Fruit fly (Drosophila melanogaster) whole organism, adult: ENCODE data around the gene CG32436.

Source experiments
- CG11617 ChIP-seq: fragments of 200-800 bp; sonication (Bioruptor generic); optimal IDR thresholded peaks from 2 replicates; lab custom pipeline; 2017; ENCODE audit warnings: mild to moderate bottlenecking, missing biosample characterization, missing genetic modification reagents, missing genetic modification characterization
- CG12768 ChIP-seq: fragments of 200-800 bp; sonication (Bioruptor generic); optimal IDR thresholded peaks from 2 replicates; lab custom pipeline; 2017; ENCODE audit warnings: missing biosample characterization, missing genetic modification characterization, mild to moderate bottlenecking, moderate library complexity, missing genetic modification reagents
- CG14711 ChIP-seq: fragments of 200-800 bp; sonication (Bioruptor generic); optimal IDR thresholded peaks from 2 replicates; lab custom pipeline; 2018; ENCODE audit warnings: missing biosample characterization, mild to moderate bottlenecking, missing genetic modification characterization, moderate library complexity
- CG1620 ChIP-seq: fragments of 200-800 bp; sonication (Bioruptor generic); optimal IDR thresholded peaks from 2 replicates; lab custom pipeline; 2016; ENCODE audit warnings: missing biosample characterization, missing genetic modification characterization
- CG33017 ChIP-seq: fragments of 200-800 bp; sonication (Bioruptor generic); optimal IDR thresholded peaks from 2 replicates; lab custom pipeline; 2018; ENCODE audit warnings: missing biosample characterization, mild to moderate bottlenecking, missing genetic modification characterization, moderate library complexity
- CG5204 ChIP-seq: fragments of 200-800 bp; sonication (Bioruptor generic); optimal IDR thresholded peaks from 2 replicates; lab custom pipeline; 2016; ENCODE audit warnings: missing biosample characterization, missing genetic modification characterization
- CG7045 ChIP-seq: fragments of 200-800 bp; sonication (Bioruptor generic); optimal IDR thresholded peaks from 2 replicates; lab custom pipeline; 2017; ENCODE audit warnings: missing biosample characterization, mild to moderate bottlenecking, missing genetic modification characterization
- CG7101 ChIP-seq: fragments of 200-800 bp; sonication (Bioruptor generic); optimal IDR thresholded peaks from 2 replicates; lab custom pipeline; 2018; ENCODE audit warnings: missing biosample characterization, mild to moderate bottlenecking, missing genetic modification characterization, moderate library complexity
- Clk ChIP-seq: fragments of 200-800 bp; sonication (Bioruptor generic); optimal IDR thresholded peaks from 2 replicates; lab custom pipeline; 2017; ENCODE audit warnings: missing biosample characterization, missing genetic modification characterization
- Crg-1 ChIP-seq: fragments of 200-800 bp; sonication (Bioruptor generic); optimal IDR thresholded peaks from 2 replicates; lab custom pipeline; 2016; ENCODE audit warnings: missing biosample characterization, missing genetic modification characterization
- Hr96 ChIP-seq: fragments of 200-800 bp; sonication (Bioruptor generic); optimal IDR thresholded peaks from 2 replicates; lab custom pipeline; 2016; ENCODE audit warnings: missing biosample characterization, missing genetic modification characterization
- Mnt ChIP-seq: fragments of 200-800 bp; sonication (Bioruptor generic); optimal IDR thresholded peaks from 2 replicates; lab custom pipeline; 2016; ENCODE audit warnings: missing biosample characterization, mild to moderate bottlenecking, missing genetic modification characterization
- bab1 ChIP-seq: fragments of 200-800 bp; sonication (Bioruptor generic); optimal IDR thresholded peaks from 3 replicates; lab custom pipeline; 2019; ENCODE audit warnings: missing biosample characterization, mild to moderate bottlenecking, missing genetic modification characterization, moderate library complexity
- cic ChIP-seq: fragments of 200-800 bp; sonication (Bioruptor generic); optimal IDR thresholded peaks from 2 replicates; lab custom pipeline; 2017; ENCODE audit warnings: missing biosample characterization, mild to moderate bottlenecking, missing genetic modification characterization, moderate library complexity
- cnc ChIP-seq, 2 experiments: fragments of >200 bp; optimal IDR thresholded peaks; 2 replicates each; lab custom pipeline; 2017
- kay ChIP-seq: fragments of 200-800 bp; sonication (Bioruptor generic); peaks from one replicate; lab custom pipeline; 2016; ENCODE audit warnings: missing biosample characterization, missing genetic modification characterization, borderline replicate concordance
- ovo ChIP-seq: fragments of 200-800 bp; sonication (Bioruptor generic); optimal IDR thresholded peaks from 2 replicates; lab custom pipeline; 2016; ENCODE audit warnings: missing biosample characterization, missing genetic modification characterization
- pad ChIP-seq: fragments of 200-800 bp; sonication (Bioruptor generic); optimal IDR thresholded peaks from 3 replicates; lab custom pipeline; 2017; ENCODE audit warnings: missing biosample characterization, missing genetic modification characterization, mild to moderate bottlenecking, moderate library complexity, missing genetic modification reagents
- tj ChIP-seq: fragments of 200-800 bp; sonication (Bioruptor generic); optimal IDR thresholded peaks from 3 replicates; lab custom pipeline; 2017; ENCODE audit warnings: missing biosample characterization, mild to moderate bottlenecking, missing genetic modification characterization, moderate library complexity
- toe ChIP-seq: fragments of 200-800 bp; sonication (Bioruptor generic); optimal IDR thresholded peaks from 2 replicates; lab custom pipeline; 2016; ENCODE audit warnings: missing biosample characterization, missing genetic modification characterization

CG32436 gene

DNA sequence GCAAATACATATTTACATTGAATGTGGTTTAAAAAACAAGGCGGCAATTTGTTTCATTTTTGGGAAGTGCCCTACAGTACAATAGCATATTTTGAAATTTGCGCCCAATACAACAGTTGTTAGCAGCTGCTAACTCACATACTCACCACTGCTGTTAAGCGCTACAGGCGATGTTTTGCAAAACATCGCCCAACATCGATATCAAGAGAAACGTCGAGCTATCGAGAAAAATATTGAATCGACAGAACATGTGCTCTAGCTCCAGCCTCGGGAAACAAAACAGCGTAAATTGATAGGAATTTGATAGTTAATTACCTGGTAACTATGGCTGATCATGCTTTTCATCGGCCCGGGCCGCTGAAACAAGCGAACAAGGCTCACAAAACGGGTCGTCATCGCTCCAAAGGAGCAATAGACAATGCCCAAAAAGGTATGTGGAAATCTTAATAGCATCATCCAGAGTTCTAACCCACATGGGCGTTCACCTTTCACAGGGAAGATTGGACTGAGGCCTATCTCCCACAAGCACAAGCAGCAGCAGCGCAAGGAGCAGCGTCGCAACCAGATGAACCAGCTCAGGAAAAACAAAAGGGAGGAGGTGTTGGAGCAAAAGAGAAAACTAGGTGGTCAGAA lies 8.7 kb upstream of the CG32436 start, which contains the start of gene Tsr1:
Gene Tsr1 (plus strand): TSS at position 217 of the 633 bp plus-strand sequence.
- peak; percentile 97 for TF ChIP-seq Mnt
- TF ChIP-seq pad = no peak

DNA sequence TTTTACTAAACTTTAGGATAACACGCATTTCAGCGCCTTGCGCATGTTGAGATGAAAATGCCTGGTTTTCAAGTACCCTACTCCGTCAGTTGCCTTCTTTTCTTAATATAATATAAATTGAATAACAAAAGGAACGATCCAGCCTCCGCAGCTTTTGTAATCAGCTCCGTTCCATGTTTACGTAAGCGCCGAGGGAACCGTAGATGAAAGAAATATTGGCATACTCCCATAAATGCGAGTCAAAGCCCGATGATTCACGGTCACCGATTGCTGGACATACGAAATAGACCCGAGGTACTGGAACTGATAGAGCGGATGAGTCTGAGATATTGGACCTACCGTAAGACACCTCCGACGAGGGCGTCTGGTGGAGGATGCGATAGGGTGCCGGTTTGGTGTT lies 1.2 kb upstream of the CG32436 start:
- no peak for TF ChIP-seq CG1620

DNA sequence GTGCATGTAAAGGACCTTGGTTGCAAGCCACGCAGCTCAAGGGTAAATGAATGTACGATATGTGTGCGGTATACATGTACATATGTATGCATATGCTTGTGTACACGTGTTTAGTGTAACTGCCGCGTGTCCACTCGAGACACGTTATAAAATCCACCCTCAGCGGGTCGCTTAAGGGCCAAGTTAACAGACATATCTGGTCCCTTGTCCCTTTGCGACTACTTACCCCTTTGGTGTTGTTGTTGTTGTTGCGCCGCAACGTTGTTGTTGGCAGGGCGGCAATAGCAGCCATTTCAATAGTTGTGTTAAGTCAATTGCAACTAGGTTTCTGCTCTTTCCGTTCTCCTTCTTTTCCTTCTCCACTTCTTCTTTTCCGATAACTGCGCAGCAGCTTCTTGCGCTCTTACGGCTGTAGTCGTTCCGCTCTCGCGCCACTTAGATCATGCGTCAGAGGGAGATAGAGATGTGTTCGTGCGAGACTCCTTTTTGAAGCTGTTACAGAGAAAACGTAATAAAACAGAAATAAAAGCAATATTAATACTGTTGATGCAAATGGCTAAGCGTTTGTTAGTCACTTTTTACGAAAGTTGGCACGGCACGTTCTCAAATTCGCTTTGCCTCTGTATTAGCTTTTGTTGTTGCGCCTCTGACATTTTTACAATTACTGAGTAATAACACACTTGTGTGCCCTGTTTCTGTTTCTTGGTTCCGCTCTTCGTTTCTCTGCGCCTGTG lies 2.8 kb downstream of the CG32436 start:
- TF ChIP-seq Crg-1 (GFP tag; lab: Kevin White, UChicago) = no peak
- peak; percentile 92 for TF ChIP-seq kay (GFP tag; lab: Kevin White, UChicago)
- TF ChIP-seq CG1620 = no peak
- peak; percentile 27 for TF ChIP-seq ovo (GFP tag; lab: Kevin White, UChicago)
- TF ChIP-seq CG5204 = no peak
- TF ChIP-seq bab1 (GFP tag; lab: Kevin White, UChicago) = peak; percentile 17

DNA sequence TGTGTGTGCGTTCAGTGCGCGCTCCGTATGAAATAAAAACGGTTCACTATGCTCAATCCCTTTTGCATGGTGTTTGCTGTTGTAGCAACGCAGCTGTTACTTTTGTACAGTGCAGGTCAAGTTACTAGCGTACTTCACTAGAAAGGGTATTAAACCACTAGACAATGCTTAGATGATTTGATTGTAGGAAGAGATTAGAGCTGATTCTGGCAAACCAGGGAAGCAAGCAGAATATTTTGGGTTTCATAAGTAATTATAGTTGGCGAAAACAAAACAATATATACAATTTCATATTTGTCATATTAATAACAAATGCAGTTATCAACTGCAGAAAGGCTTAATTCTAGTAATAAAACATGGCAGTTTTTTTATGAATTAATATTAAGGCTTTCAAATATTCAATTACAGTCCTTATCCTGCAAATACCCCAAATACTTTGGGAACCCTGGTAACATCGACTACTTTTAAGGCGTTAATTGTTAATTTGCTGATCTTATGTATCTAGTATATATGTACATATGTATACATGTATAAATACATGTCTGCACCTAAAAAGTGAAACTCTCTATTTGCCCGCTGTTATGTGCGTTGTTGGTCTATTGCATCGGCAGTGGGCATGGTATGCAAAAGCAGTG lies 3.5 kb downstream of the CG32436 start:
- TF ChIP-seq Crg-1 (GFP tag; lab: Kevin White, UChicago) (no peak), CG5204 (peak; percentile 33), CG33017 (tag; lab: Kevin White, UChicago) (no peak), CG7101 (tag; lab: Kevin White, UChicago) (no peak), tj (GFP tag; lab: Kevin White, UChicago) (no peak), kay (GFP tag; lab: Kevin White, UChicago) (no peak), bab1 (GFP tag; lab: Kevin White, UChicago) (no peak)

DNA sequence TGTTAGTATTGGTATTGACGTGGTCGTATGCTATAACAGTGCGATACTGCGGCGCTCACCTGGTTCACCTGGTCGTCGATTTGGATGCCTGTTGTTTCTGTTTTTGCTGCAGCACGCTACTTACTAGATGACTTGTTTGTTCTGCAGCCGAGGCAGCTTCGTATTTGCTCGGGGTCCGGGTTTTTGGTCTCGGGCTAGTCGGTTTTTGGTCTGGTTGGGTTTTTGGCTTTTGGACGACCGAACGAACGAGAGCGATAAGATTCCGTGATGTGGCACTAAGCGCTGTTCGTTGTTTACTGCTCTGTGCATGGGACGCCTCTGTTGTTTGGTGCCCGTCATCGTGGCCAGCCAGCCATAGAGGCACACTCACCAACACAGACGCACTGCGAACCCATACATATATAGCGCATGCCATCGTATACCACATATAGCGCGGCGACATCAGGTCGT lies 5.2 kb downstream of the CG32436 start, which contains the start of gene ebd2:
Gene ebd2 (minus strand): TSS at position 306 of the 450 bp plus-strand sequence.
- TF ChIP-seq Hr96 (GFP tag; lab: Kevin White, UChicago) = peak; percentile 39
- TF ChIP-seq cic (GFP tag; lab: Kevin White, UChicago) = peak; percentile 18
- TF ChIP-seq Mnt = no peak

DNA sequence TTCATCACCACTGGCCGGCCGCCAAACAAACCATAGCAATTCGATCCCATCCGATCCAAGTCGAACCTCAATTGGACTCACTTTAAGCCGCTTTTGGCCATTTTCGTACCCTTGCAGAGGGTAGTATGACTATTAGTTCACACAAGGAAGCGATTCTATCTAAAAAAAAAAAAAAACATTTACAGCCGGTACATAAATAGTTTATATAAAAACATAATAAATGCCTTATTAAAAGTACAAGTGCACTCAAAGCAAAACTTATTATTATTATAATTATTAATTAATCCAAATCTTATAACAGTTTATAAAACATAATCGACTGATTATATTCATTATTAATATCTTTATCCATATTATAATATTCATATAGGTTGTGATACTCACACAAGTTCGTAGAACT lies 12.6 kb downstream of the CG32436 start, which contains the start of gene CG12971:
Gene CG12971 (minus strand): TSS at position 101 of the 400 bp plus-strand sequence.
- TF ChIP-seq Hr96 (GFP tag; lab: Kevin White, UChicago) (no peak), bab1 (GFP tag; lab: Kevin White, UChicago) (no peak), Crg-1 (GFP tag; lab: Kevin White, UChicago) (no peak), CG11617 (GFP tag; lab: Kevin White, UChicago) (no peak), CG7101 (tag; lab: Kevin White, UChicago) (no peak), Clk (GFP tag; lab: Kevin White, UChicago) (no peak), ovo (GFP tag; lab: Kevin White, UChicago) (no peak), CG14711 (tag; lab: Kevin White, UChicago) (no peak), CG33017 (tag; lab: Kevin White, UChicago) (no peak), CG1620 (no peak), CG12768 (GFP tag; lab: Kevin White, UChicago) (no peak), CG5204 (no peak), toe (GFP tag; lab: Kevin White, UChicago) (no peak)

DNA sequence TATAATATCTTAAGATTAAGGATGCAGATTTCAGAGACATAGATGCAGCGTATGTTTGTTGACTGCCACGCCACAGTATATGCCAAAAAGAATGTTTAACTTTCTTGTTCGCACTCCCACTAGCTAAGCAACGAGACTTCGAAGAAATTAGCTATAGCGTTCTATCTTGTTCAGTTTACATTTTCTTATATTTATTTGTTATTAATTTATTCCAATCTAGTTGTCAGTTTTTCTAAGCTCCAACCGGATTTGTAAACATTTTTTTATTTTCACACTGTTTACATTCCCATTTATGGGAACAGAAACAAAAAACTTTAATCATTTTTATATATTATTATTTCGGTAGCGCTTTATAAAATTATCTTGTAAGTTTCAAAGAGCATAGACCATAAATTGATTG lies 13.6 kb downstream of the CG32436 start, which contains the start of gene CG32437:
Gene CG32437 (plus strand): TSS at position 301 of the 400 bp plus-strand sequence.
- TF ChIP-seq CG1620 (no peak), CG33017 (tag; lab: Kevin White, UChicago) (no peak), CG7045 (GFP tag; lab: Kevin White, UChicago) (no peak), CG5204 (no peak), cnc (optimal IDR thresholded peaks at IDR 0.05; lab: Kevin White, UChicago) (no peak), Crg-1 (GFP tag; lab: Kevin White, UChicago) (no peak), bab1 (GFP tag; lab: Kevin White, UChicago) (no peak), CG11617 (GFP tag; lab: Kevin White, UChicago) (no peak), CG14711 (tag; lab: Kevin White, UChicago) (no peak), kay (GFP tag; lab: Kevin White, UChicago) (no peak), Clk (GFP tag; lab: Kevin White, UChicago) (no peak), cic (GFP tag; lab: Kevin White, UChicago) (no peak), Mnt (no peak), ovo (GFP tag; lab: Kevin White, UChicago) (no peak), Hr96 (GFP tag; lab: Kevin White, UChicago) (no peak), tj (GFP tag; lab: Kevin White, UChicago) (no peak), CG7101 (tag; lab: Kevin White, UChicago) (no peak), toe (GFP tag; lab: Kevin White, UChicago) (no peak), CG12768 (GFP tag; lab: Kevin White, UChicago) (no peak)
